Fruit fly (Drosophila melanogaster) whole organism, adult: Measurements from ENCODE around the gene Pomp.

ENCODE experiments used
- CG11617 ChIP-seq: fragments of 200-800 bp; sonication (Bioruptor generic); optimal IDR thresholded peaks from 2 replicates; lab custom pipeline; 2017; ENCODE audit warnings: mild to moderate bottlenecking, missing biosample characterization, missing genetic modification reagents, missing genetic modification characterization
- CG33017 ChIP-seq: fragments of 200-800 bp; sonication (Bioruptor generic); optimal IDR thresholded peaks from 2 replicates; lab custom pipeline; 2018; ENCODE audit warnings: missing biosample characterization, mild to moderate bottlenecking, missing genetic modification characterization, moderate library complexity
- CG5204 ChIP-seq: fragments of 200-800 bp; sonication (Bioruptor generic); optimal IDR thresholded peaks from 2 replicates; lab custom pipeline; 2016; ENCODE audit warnings: missing biosample characterization, missing genetic modification characterization
- Clk ChIP-seq: fragments of 200-800 bp; sonication (Bioruptor generic); optimal IDR thresholded peaks from 2 replicates; lab custom pipeline; 2017; ENCODE audit warnings: missing biosample characterization, missing genetic modification characterization
- cnc ChIP-seq, 2 experiments: fragments of >200 bp; optimal IDR thresholded peaks; 2 replicates each; lab custom pipeline; 2017
- kay ChIP-seq: fragments of 200-800 bp; sonication (Bioruptor generic); peaks from one replicate; lab custom pipeline; 2016; ENCODE audit warnings: missing biosample characterization, missing genetic modification characterization, borderline replicate concordance
- pad ChIP-seq: fragments of 200-800 bp; sonication (Bioruptor generic); optimal IDR thresholded peaks from 3 replicates; lab custom pipeline; 2017; ENCODE audit warnings: missing biosample characterization, missing genetic modification characterization, mild to moderate bottlenecking, moderate library complexity, missing genetic modification reagents

DNA sequence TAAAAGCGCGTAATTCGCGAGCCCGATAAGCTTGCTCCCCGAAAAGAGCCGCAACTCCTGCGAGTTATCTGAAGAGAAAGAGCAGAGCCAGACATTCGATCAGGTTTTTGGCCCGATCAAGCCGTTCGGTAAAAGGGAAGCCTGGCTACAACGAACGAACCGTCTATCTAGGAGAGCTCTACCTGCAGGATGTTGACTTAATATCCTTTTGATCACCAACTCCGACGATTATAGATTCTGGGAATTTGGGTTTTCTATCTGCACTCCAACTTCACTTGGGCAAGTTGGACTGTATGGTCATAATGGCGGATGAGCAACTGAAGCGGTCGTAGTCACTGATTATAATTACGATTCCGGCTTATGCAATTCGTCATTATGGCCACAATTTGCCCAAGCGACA is 14.7 kb downstream of the Pomp start:
- TF ChIP-seq CG33017 (tag; lab: Kevin White, UChicago) (no peak), kay (GFP tag; lab: Kevin White, UChicago) (no peak), CG5204 (GFP tag; lab: Kevin White, UChicago) (no peak), cnc (optimal IDR thresholded peaks at IDR 0.05; lab: Kevin White, UChicago) (no peak), pad (GFP tag; lab: Kevin White, UChicago) (no peak), CG11617 (GFP tag; lab: Kevin White, UChicago) (no peak), Clk (GFP tag; lab: Kevin White, UChicago) (no peak)
